Fruit fly (Drosophila melanogaster): Measurements from ENCODE around the gene CG43703.

CG43703 gene

dm6 chr2L:3802818-3803456 lies 37.6 kb downstream of the CG43703 start (continued):
- TF ChIP-seq CG16813 (GFP tag; IDR thresholded peaks at IDR 0.05; ENCODE audit: partially characterized antibody), result no peak
- peak; percentile 10 for TF ChIP-seq CG10565 (GFP tag; optimal IDR thresholded peaks at IDR 0.05)
- peak; percentile 73 for TF ChIP-seq CG17829 (tag; optimal IDR thresholded peaks at IDR 0.05)
- peak; percentile 94 for TF ChIP-seq row (GFP tag; IDR thresholded peaks at IDR 0.05)
- TF ChIP-seq CG2129 (GFP tag; IDR thresholded peaks at IDR 0.05; ENCODE audit: partially characterized antibody), result no peak
- TF ChIP-seq ci (GFP tag; IDR thresholded peaks at IDR 0.05), result peak; percentile 87
- TF ChIP-seq Drgx (GFP tag; IDR thresholded peaks at IDR 0.05), result peak; percentile 76
- TF ChIP-seq gem (tag; optimal IDR thresholded peaks at IDR 0.05), result peak; percentile 86
- TF ChIP-seq tio (GFP tag; optimal IDR thresholded peaks at IDR 0.05), result peak; percentile 55
- TF ChIP-seq Hr78 (GFP tag; optimal IDR thresholded peaks at IDR 0.05), result no peak
- TF ChIP-seq CG7928 (GFP tag; optimal IDR thresholded peaks at IDR 0.05), result peak; percentile 50
- no peak for TF ChIP-seq CG17568 (GFP tag; optimal IDR thresholded peaks at IDR 0.05)
- TF ChIP-seq CG12769 (tag; optimal IDR thresholded peaks at IDR 0.05), result no peak
- 0 out of 2 replicates have a peak, but pooled peaks have one; percentile 35 for TF ChIP-seq CG5953 (GFP tag; IDR thresholded peaks at IDR 0.05)
- peak; percentile 66; the same call in 1 of the 2 replicates for TF ChIP-seq sob (GFP tag; IDR thresholded peaks at IDR 0.05)
- TF ChIP-seq Hmx (GFP tag; optimal IDR thresholded peaks at IDR 0.05), result no peak
- TF ChIP-seq Ssrp (tag; optimal IDR thresholded peaks at IDR 0.05), result peak; percentile 59
- 0 out of 3 replicates have a peak, but pooled peaks have one; percentile 28 for TF ChIP-seq CG2199 (GFP tag; IDR thresholded peaks at IDR 0.05)
- TF ChIP-seq amos (GFP tag; IDR thresholded peaks at IDR 0.05; ENCODE audit: partially characterized antibody), result peak; percentile 32; the same call in 1 of the 2 replicates
- peak; percentile 28; the same call in 1 of the 2 replicates for TF ChIP-seq Bgb (GFP tag; IDR thresholded peaks at IDR 0.05; ENCODE audit: partially characterized antibody)
- peak; percentile 3 for TF ChIP-seq CG8359 (GFP tag; optimal IDR thresholded peaks at IDR 0.05; ENCODE audit: borderline replicate concordance)
- TF ChIP-seq Ada2b (GFP tag; IDR thresholded peaks at IDR 0.05), result peak; percentile 57
- TF ChIP-seq lov (optimal IDR thresholded peaks at IDR 0.05), result no peak
- TF ChIP-seq lov (GFP tag; IDR thresholded peaks at IDR 0.05), result 0 out of 3 replicates have a peak, but pooled peaks have one; percentile 24
- peak; percentile 53 for TF ChIP-seq CG34376 (GFP tag; optimal IDR thresholded peaks at IDR 0.05)
- TF ChIP-seq twi (tag; optimal IDR thresholded peaks at IDR 0.05), result no peak
- no peak for TF ChIP-seq abd-A (tag; optimal IDR thresholded peaks at IDR 0.05)
- peak; percentile 35 for TF ChIP-seq BEAF-32 (GFP tag; optimal IDR thresholded peaks at IDR 0.05)
- peak; percentile 63 for TF ChIP-seq HLH3B (GFP tag; IDR thresholded peaks at IDR 0.05)
- no peak for TF ChIP-seq ham (GFP tag; IDR thresholded peaks at IDR 0.05)
- TF ChIP-seq chinmo (GFP tag; IDR thresholded peaks at IDR 0.05; ENCODE audit: partially characterized antibody), result no peak
- TF ChIP-seq CG13894 (tag; optimal IDR thresholded peaks at IDR 0.05), result no peak
- TF ChIP-seq CG12219 (GFP tag; optimal IDR thresholded peaks at IDR 0.05), result peak; percentile 55
- TF ChIP-seq Neu2 (GFP tag; optimal IDR thresholded peaks at IDR 0.05; ENCODE audit: borderline replicate concordance), result no peak
- peak; percentile 25 for TF ChIP-seq CG3281 (GFP tag; optimal IDR thresholded peaks at IDR 0.05)
- TF ChIP-seq CG11560 (tag; IDR thresholded peaks at IDR 0.05), result 0 out of 3 replicates have a peak, but pooled peaks have one; percentile 6
- TF ChIP-seq CG15479 (GFP tag; optimal IDR thresholded peaks at IDR 0.05), result no peak
- TF ChIP-seq CG8765 (GFP tag; IDR thresholded peaks at IDR 0.05), result no peak
- peak; percentile 79 for TF ChIP-seq lilli (GFP tag; optimal IDR thresholded peaks at IDR 0.05)
- no peak for TF ChIP-seq CG10431 (GFP tag; optimal IDR thresholded peaks at IDR 0.05)
- no peak for TF ChIP-seq hth (optimal IDR thresholded peaks at IDR 0.05)
- TF ChIP-seq prd (optimal IDR thresholded peaks at IDR 0.05), result no peak
- TF ChIP-seq prd (GFP tag; IDR thresholded peaks at IDR 0.05), result peak; percentile 71
- TF ChIP-seq h (optimal IDR thresholded peaks at IDR 0.05), result no peak
- TF ChIP-seq bsh (GFP tag; optimal IDR thresholded peaks at IDR 0.05), result peak; percentile 61 to 72
- TF ChIP-seq CG14860 (GFP tag; IDR thresholded peaks at IDR 0.05; ENCODE audit: partially characterized antibody), result no peak
- peak; percentile 32; the same call in 1 of the 3 replicates for TF ChIP-seq CG17361 (GFP tag; IDR thresholded peaks at IDR 0.05)
- peak; percentile 61 for TF ChIP-seq Dip3 (GFP tag; optimal IDR thresholded peaks at IDR 0.05)
- peak; percentile 53 for TF ChIP-seq CG7786 (GFP tag; optimal IDR thresholded peaks at IDR 0.05)

All from whole organism, embryonic.